Fruit fly (Drosophila melanogaster) whole organism, embryonic: Measurements from ENCODE around the gene Drsl5.
A peak's percentile ranks its signal among the peaks of the same experiment; 100 is the strongest.

ENCODE experiments used
- ATbp ChIP-seq: fragments of 200-800 bp; sonication (Bioruptor generic); optimal IDR thresholded peaks from 2 replicates; lab custom pipeline; 2017; ENCODE audit warnings: missing biosample characterization, mild to moderate bottlenecking, missing genetic modification characterization, missing genetic modification reagents
- CG10274 ChIP-seq: fragments of 200-800 bp; sonication (Bioruptor generic); optimal IDR thresholded peaks from 3 replicates; lab custom pipeline; 2017; ENCODE audit warnings: missing biosample characterization, mild to moderate bottlenecking, missing genetic modification characterization
- CG11456 ChIP-seq: fragments of 200-800 bp; sonication (Bioruptor generic); IDR thresholded peaks from 3 replicates; pipeline ENCODE4 v1.3.6; 2022; ENCODE audit warnings: missing biosample characterization, missing genetic modification characterization
- CG12155 ChIP-seq: fragments of 200-800 bp; sonication (Bioruptor generic); optimal IDR thresholded peaks from 3 replicates; lab custom pipeline; 2016; ENCODE audit warnings: missing biosample characterization, missing genetic modification characterization
- CG12219 ChIP-seq: fragments of 200-800 bp; sonication (Bioruptor generic); optimal IDR thresholded peaks from 3 replicates; lab custom pipeline; 2018; ENCODE audit warnings: missing biosample characterization, mild to moderate bottlenecking, missing genetic modification characterization
- CG12942 ChIP-seq: fragments of 200-800 bp; sonication (Bioruptor generic); optimal IDR thresholded peaks from 3 replicates; lab custom pipeline; 2016; ENCODE audit warnings: missing biosample characterization, missing genetic modification characterization
- CG14441 ChIP-seq: fragments of 200-800 bp; sonication (Bioruptor generic); IDR thresholded peaks from 2 replicates; pipeline ENCODE4 v1.3.6; 2022; ENCODE audit warnings: missing biosample characterization, missing genetic modification characterization
- CG16863 ChIP-seq: fragments of 200-800 bp; sonication (Bioruptor generic); optimal IDR thresholded peaks from 3 replicates; lab custom pipeline; 2016; ENCODE audit warnings: missing biosample characterization, missing genetic modification characterization
- CG3065 ChIP-seq: fragments of 200-800 bp; sonication (Bioruptor generic); optimal IDR thresholded peaks from 2 replicates; lab custom pipeline; 2016; ENCODE audit warnings: missing biosample characterization, missing genetic modification characterization
- CG31365 ChIP-seq: fragments of 200-800 bp; sonication (Bioruptor generic); optimal IDR thresholded peaks from 2 replicates; lab custom pipeline; 2018; ENCODE audit warnings: missing biosample characterization, mild to moderate bottlenecking, missing genetic modification characterization
- CG31441 ChIP-seq: fragments of 200-800 bp; sonication (Bioruptor generic); IDR thresholded peaks from 2 replicates; pipeline ENCODE4 v1.3.6; 2022; ENCODE audit warnings: missing biosample characterization, missing genetic modification characterization
- CG4730 ChIP-seq: fragments of 200-800 bp; sonication (Bioruptor generic); IDR thresholded peaks from 2 replicates; pipeline ENCODE4 v1.3.6; 2022; ENCODE audit warnings: missing biosample characterization, missing genetic modification characterization
- CG4820 ChIP-seq: fragments of 200-800 bp; sonication (Bioruptor generic); optimal IDR thresholded peaks from 3 replicates; lab custom pipeline; 2016; ENCODE audit warnings: missing biosample characterization, missing genetic modification characterization
- CG5245 ChIP-seq: fragments of 200-800 bp; sonication (Bioruptor generic); optimal IDR thresholded peaks from 3 replicates; lab custom pipeline; 2016; ENCODE audit warnings: missing biosample characterization, missing genetic modification characterization
- CG6654 ChIP-seq: fragments of 200-800 bp; sonication (Bioruptor generic); optimal IDR thresholded peaks from 2 replicates; lab custom pipeline; 2017; ENCODE audit warnings: missing biosample characterization, mild to moderate bottlenecking, missing genetic modification characterization
- CG7357 ChIP-seq: fragments of 200-800 bp; sonication (Bioruptor generic); IDR thresholded peaks from 3 replicates; pipeline ENCODE4 v1.3.6; 2022; ENCODE audit warnings: missing biosample characterization, missing genetic modification characterization
- CG8281 ChIP-seq: fragments of 200-800 bp; sonication (Bioruptor generic); optimal IDR thresholded peaks from 2 replicates; lab custom pipeline; 2018; ENCODE audit warnings: missing biosample characterization, mild to moderate bottlenecking, missing genetic modification characterization, moderate library complexity
- CG8478 ChIP-seq: fragments of >200 bp; optimal IDR thresholded peaks from 2 replicates; lab custom pipeline; 2018
- CG9876 ChIP-seq: fragments of 200-800 bp; sonication (Bioruptor generic); optimal IDR thresholded peaks from 2 replicates; lab custom pipeline; 2016; ENCODE audit warnings: missing biosample characterization, missing genetic modification characterization
- CTCF ChIP-seq: fragments of 200-800 bp; sonication (Bioruptor generic); optimal IDR thresholded peaks from 2 replicates; lab custom pipeline; 2017; ENCODE audit warnings: missing biosample characterization, mild to moderate bottlenecking, missing genetic modification characterization, moderate library complexity
- Chrac-16 ChIP-seq: fragments of 200-800 bp; sonication (Bioruptor generic); optimal IDR thresholded peaks from 3 replicates; lab custom pipeline; 2016; ENCODE audit warnings: missing biosample characterization, missing genetic modification characterization
- Dfd ChIP-seq, 2 experiments: fragments of >200 bp; optimal IDR thresholded peaks; 2 replicates each; lab custom pipeline; 2017; ENCODE audit warnings: missing biosample characterization in 2 of 2, missing genetic modification characterization in 2 of 2
- Drgx ChIP-seq: fragments of 200-800 bp; sonication (Bioruptor generic); IDR thresholded peaks from 2 replicates; pipeline ENCODE4 v1.3.6; 2022; ENCODE audit warnings: missing biosample characterization, missing genetic modification characterization
- Fer2 ChIP-seq: fragments of 200-800 bp; sonication (Bioruptor generic); optimal IDR thresholded peaks from 2 replicates; lab custom pipeline; 2018; ENCODE audit warnings: missing biosample characterization, mild to moderate bottlenecking, missing genetic modification characterization, moderate library complexity
- H15 ChIP-seq: fragments of 200-800 bp; sonication (Bioruptor generic); IDR thresholded peaks from 3 replicates; pipeline ENCODE4 v1.3.6; 2022; ENCODE audit warnings: missing biosample characterization, missing genetic modification characterization
- Hey ChIP-seq: fragments of 200-800 bp; sonication (Bioruptor generic); optimal IDR thresholded peaks from 3 replicates; lab custom pipeline; 2018; ENCODE audit warnings: missing biosample characterization, mild to moderate bottlenecking, missing genetic modification characterization
- MBD-R2 ChIP-seq: fragments of 200-800 bp; sonication (Bioruptor generic); IDR thresholded peaks from 2 replicates; pipeline ENCODE4 v1.3.6; 2022; ENCODE audit warnings: missing biosample characterization, missing genetic modification characterization
- Nf-YA ChIP-seq: fragments of 200-800 bp; sonication (Bioruptor generic); IDR thresholded peaks from 2 replicates; pipeline ENCODE4 v1.3.6; 2022; ENCODE audit warnings: missing biosample characterization, missing genetic modification characterization
- Oli ChIP-seq: fragments of 200-800 bp; sonication (Bioruptor generic); optimal IDR thresholded peaks from 2 replicates; lab custom pipeline; 2018; ENCODE audit warnings: missing biosample characterization, mild to moderate bottlenecking, missing genetic modification characterization, moderate library complexity
- Sox102F ChIP-seq: fragments of 200-800 bp; sonication (Bioruptor generic); optimal IDR thresholded peaks from 2 replicates; lab custom pipeline; 2018; ENCODE audit warnings: missing biosample characterization, mild to moderate bottlenecking, missing genetic modification characterization, moderate library complexity
- az2 ChIP-seq: fragments of 200-800 bp; sonication (Bioruptor generic); optimal IDR thresholded peaks from 3 replicates; lab custom pipeline; 2016; ENCODE audit warnings: missing biosample characterization, missing genetic modification characterization
- bowl ChIP-seq: fragments of 200-800 bp; sonication (Bioruptor generic); IDR thresholded peaks from 2 replicates; pipeline ENCODE4 v1.3.6; 2022; ENCODE audit warnings: missing biosample characterization, missing genetic modification characterization
- br ChIP-seq: fragments of >200 bp; optimal IDR thresholded peaks from 2 replicates; lab custom pipeline; 2017
- dysf ChIP-seq: fragments of 200-800 bp; sonication (Bioruptor generic); IDR thresholded peaks from 3 replicates; pipeline ENCODE4 v1.3.6; 2022; ENCODE audit warnings: missing biosample characterization, missing genetic modification characterization
- eyg ChIP-seq: fragments of 200-800 bp; sonication (Bioruptor generic); optimal IDR thresholded peaks from 3 replicates; lab custom pipeline; 2016; ENCODE audit warnings: missing biosample characterization, missing genetic modification characterization
- fd64A ChIP-seq: fragments of 200-800 bp; sonication (Bioruptor generic); optimal IDR thresholded peaks from 3 replicates; lab custom pipeline; 2018; ENCODE audit warnings: missing biosample characterization, mild to moderate bottlenecking, missing genetic modification characterization
- fru ChIP-seq: fragments of >200 bp; optimal IDR thresholded peaks from 2 replicates; lab custom pipeline; 2017
- ftz-f1 ChIP-seq: fragments of 200-800 bp; sonication (Bioruptor generic); optimal IDR thresholded peaks from 2 replicates; lab custom pipeline; 2016; ENCODE audit warnings: missing biosample characterization, missing genetic modification characterization
- gcm2 ChIP-seq: fragments of 200-800 bp; sonication (Bioruptor generic); optimal IDR thresholded peaks from 2 replicates; lab custom pipeline; 2016; ENCODE audit warnings: missing biosample characterization, missing genetic modification characterization
- ham ChIP-seq: fragments of 200-800 bp; sonication (Bioruptor generic); IDR thresholded peaks from 2 replicates; pipeline ENCODE4 v1.3.6; 2022; ENCODE audit warnings: missing biosample characterization, missing genetic modification characterization
- inv ChIP-seq: fragments of 200-800 bp; sonication (Bioruptor generic); IDR thresholded peaks from 2 replicates; pipeline ENCODE4 v1.3.6; 2022; ENCODE audit warnings: missing biosample characterization, missing genetic modification characterization; ENCODE audit not compliant: partially characterized antibody
- mirr ChIP-seq: fragments of 200-800 bp; sonication (Bioruptor generic); optimal IDR thresholded peaks from 3 replicates; lab custom pipeline; 2018; ENCODE audit warnings: missing biosample characterization, mild to moderate bottlenecking, missing genetic modification characterization
- nom ChIP-seq: fragments of 200-800 bp; sonication (Bioruptor generic); optimal IDR thresholded peaks from 2 replicates; lab custom pipeline; 2017; ENCODE audit warnings: missing biosample characterization, missing genetic modification characterization, mild to moderate bottlenecking, moderate library complexity, missing genetic modification reagents
- p53 ChIP-seq: fragments of 200-800 bp; sonication (Bioruptor generic); optimal IDR thresholded peaks from 2 replicates; lab custom pipeline; 2016; ENCODE audit warnings: missing biosample characterization, missing genetic modification characterization
- pfk ChIP-seq: fragments of 200-800 bp; sonication (Bioruptor generic); optimal IDR thresholded peaks from 2 replicates; lab custom pipeline; 2018; ENCODE audit warnings: missing biosample characterization, mild to moderate bottlenecking, missing genetic modification characterization, moderate library complexity
- pho ChIP-seq: fragments of 200-800 bp; sonication (Bioruptor generic); optimal IDR thresholded peaks from 2 replicates; lab custom pipeline; 2016; ENCODE audit warnings: missing biosample characterization, missing genetic modification characterization
- sens ChIP-seq: fragments of 200-800 bp; sonication (Bioruptor generic); peaks from one replicate; lab custom pipeline; 2016; ENCODE audit warnings: missing biosample characterization, missing genetic modification characterization
- trh ChIP-seq: fragments of 200-800 bp; sonication (Bioruptor generic); optimal IDR thresholded peaks from 2 replicates; lab custom pipeline; 2016; ENCODE audit warnings: missing biosample characterization, missing genetic modification characterization
- ttk ChIP-seq: fragments of 200-800 bp; sonication (Bioruptor generic); IDR thresholded peaks from 2 replicates; pipeline ENCODE4 v2.1.2; 2022; ENCODE audit warnings: missing biosample characterization, missing genetic modification characterization

The Drsl5 gene

DNA sequence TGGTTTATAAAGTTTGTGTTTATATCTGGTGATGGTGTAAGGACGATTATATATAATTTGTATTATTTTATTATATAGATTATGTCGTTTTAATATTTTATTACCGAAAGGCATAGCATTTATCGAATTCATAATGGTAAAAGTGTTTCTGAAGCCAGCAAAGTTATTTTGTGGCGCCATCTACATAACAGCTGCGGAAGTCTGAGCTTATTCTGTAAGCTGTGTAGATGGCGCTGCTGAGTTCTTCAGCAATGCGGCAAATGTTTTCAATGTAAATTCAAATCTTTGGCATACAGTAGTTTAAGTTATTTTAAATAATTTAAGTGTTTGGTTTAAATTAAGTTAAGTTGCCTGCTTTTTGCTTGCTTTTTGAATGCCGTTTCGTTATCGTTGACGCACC is 28.2 kb upstream of the Drsl5 start (continued):
- TF ChIP-seq p53 (GFP tag; lab: Kevin White, UChicago): no peak
- TF ChIP-seq bowl: no peak
- no peak for TF ChIP-seq Hey (tag; lab: Kevin White, UChicago)
- TF ChIP-seq CG8478 (lab: Kevin White, UChicago): no peak
- TF ChIP-seq dysf (GFP tag; lab: Robert Waterston, UW): peak; percentile 56; the same call in 2 of the 3 replicates
- TF ChIP-seq CG6654 (GFP tag; lab: Kevin White, UChicago): no peak
- TF ChIP-seq ftz-f1 (GFP tag; lab: Kevin White, UChicago): no peak
- 0 out of 2 replicates have a peak, but pooled peaks have one; percentile 9 for TF ChIP-seq CG31441 (GFP tag; lab: Robert Waterston, UW)
- TF ChIP-seq pfk (GFP tag; lab: Kevin White, UChicago): no peak
- no peak for TF ChIP-seq Sox102F (GFP tag; lab: Kevin White, UChicago)
- no peak for TF ChIP-seq eyg (GFP tag; lab: Kevin White, UChicago)
- no peak for TF ChIP-seq fru (lab: Kevin White, UChicago)
- TF ChIP-seq CG12155 (GFP tag; lab: Kevin White, UChicago): no peak
- TF ChIP-seq nom (GFP tag; lab: Kevin White, UChicago): no peak
- no peak for TF ChIP-seq Drgx (GFP tag; lab: Robert Waterston, UW)
- no peak for TF ChIP-seq Nf-YA (GFP tag; lab: Robert Waterston, UW)
- TF ChIP-seq CG8281: no peak
- TF ChIP-seq Chrac-16: no peak
- TF ChIP-seq pho (GFP tag; lab: Kevin White, UChicago): no peak
- no peak for TF ChIP-seq mirr (GFP tag; lab: Kevin White, UChicago)
- no peak for TF ChIP-seq CG12219 (GFP tag; lab: Kevin White, UChicago)
- TF ChIP-seq CG31365 (tag; lab: Kevin White, UChicago): no peak
- TF ChIP-seq H15 (GFP tag; lab: Robert Waterston, UW): peak; percentile 42; the same call in 1 of the 3 replicates
- TF ChIP-seq Oli (tag; lab: Kevin White, UChicago): no peak
- peak; percentile 52 for TF ChIP-seq CG5245 (GFP tag; lab: Kevin White, UChicago)
- peak; percentile 58; the same call in 1 of the 2 replicates for TF ChIP-seq CG4730 (GFP tag; lab: Robert Waterston, UW)
- no peak for TF ChIP-seq CG12942
- TF ChIP-seq CG3065 (GFP tag; lab: Kevin White, UChicago): no peak
- no peak for TF ChIP-seq fd64A (GFP tag; lab: Kevin White, UChicago)
- TF ChIP-seq az2 (GFP tag; lab: Kevin White, UChicago): no peak
- TF ChIP-seq Dfd (GFP tag; optimal IDR thresholded peaks at IDR 0.05; lab: Kevin White, UChicago): no peak
- TF ChIP-seq ham (GFP tag; lab: Robert Waterston, UW): no peak
- TF ChIP-seq sens (GFP tag; lab: Kevin White, UChicago): no peak
- TF ChIP-seq CG7357 (GFP tag; lab: Robert Waterston, UW): no peak
- TF ChIP-seq CG4820: peak; percentile 34
- TF ChIP-seq CG14441: peak; percentile 41; the same call in 1 of the 2 replicates
- TF ChIP-seq CG11456 (GFP tag; lab: Robert Waterston, UW): peak; percentile 93
- TF ChIP-seq br (lab: Kevin White, UChicago): no peak
- TF ChIP-seq inv (GFP tag; lab: Robert Waterston, UW): no peak
- TF ChIP-seq ttk (GFP tag; lab: Robert Waterston, UW): peak; percentile 44
- no peak for TF ChIP-seq CG9876
- no peak for TF ChIP-seq gcm2 (GFP tag; lab: Kevin White, UChicago)
- TF ChIP-seq Fer2 (tag; lab: Kevin White, UChicago): no peak

dm6 chr3L:3291159-3291558 is 25.4 kb upstream of the Drsl5 start, which contains the start of gene CG12009:
Gene CG12009, plus strand, starts transcription at chr3L:3291459.
- TF ChIP-seq CTCF (GFP tag; lab: Kevin White, UChicago) (no peak), ATbp (GFP tag; lab: Kevin White, UChicago) (no peak), CG10274 (no peak), MBD-R2 (no peak), CG16863 (no peak), trh (GFP tag; lab: Kevin White, UChicago) (no peak), CG4820 (no peak), fd64A (GFP tag; lab: Kevin White, UChicago) (no peak)
- TF ChIP-seq, all 482 proteins: peak for 0
